Worm (Caenorhabditis elegans) whole organism, dauer: Measurements from ENCODE around the gene W05E10.5.

Source experiments
- unc-62 ChIP-seq: sonication (generic microtip); optimal IDR thresholded peaks from 2 replicates; lab custom pipeline; 2017; ENCODE audit warnings: missing biosample characterization, missing genetic modification reagents, missing genetic modification characterization

Gene W05E10.5

DNA sequence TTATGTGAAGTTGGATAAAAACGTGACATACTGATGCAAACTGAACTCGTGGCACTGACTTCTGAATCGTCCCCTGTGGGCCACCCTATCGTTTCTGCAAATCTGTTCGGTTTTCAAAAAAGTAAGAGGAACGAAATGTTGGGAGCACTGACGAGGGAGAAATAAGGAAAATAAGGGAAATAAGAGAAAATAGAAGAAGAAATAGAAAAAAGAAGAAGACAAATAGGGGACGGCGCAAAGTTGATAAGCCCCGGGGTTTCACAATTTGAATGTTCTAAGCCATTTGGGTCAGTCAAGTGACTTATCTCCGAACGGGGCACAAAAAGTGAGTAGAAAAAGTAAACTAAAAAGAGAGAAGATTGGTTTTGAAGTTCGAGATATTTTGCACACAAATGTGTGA is at the start of gene W05E10.5:
Gene W05E10.5, minus strand, starts transcription at position 101 of the 400 bp plus-strand sequence.
- TF ChIP-seq unc-62 (GFP tag; lab: Kevin White, UChicago), result no peak

DNA sequence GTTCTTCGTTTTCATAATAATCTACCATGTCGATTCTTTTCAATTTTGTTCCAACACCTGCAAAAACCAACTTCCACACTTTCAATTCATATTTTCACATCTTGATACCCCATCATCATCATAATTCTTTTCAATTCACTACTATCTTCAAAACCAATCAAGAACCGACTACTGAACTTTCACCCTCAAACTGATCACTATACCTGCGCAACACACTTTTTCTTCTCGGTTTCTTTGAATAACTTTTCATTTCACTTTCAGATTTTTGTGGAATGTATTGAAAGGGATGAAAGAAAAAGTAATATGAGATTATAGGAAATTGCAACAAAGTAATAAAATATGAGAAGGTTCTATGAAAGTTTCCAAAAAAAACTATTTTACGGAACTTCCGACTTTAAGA is 45.6 kb upstream of the W05E10.5 start:
- no peak for TF ChIP-seq unc-62 (GFP tag; lab: Kevin White, UChicago)

DNA sequence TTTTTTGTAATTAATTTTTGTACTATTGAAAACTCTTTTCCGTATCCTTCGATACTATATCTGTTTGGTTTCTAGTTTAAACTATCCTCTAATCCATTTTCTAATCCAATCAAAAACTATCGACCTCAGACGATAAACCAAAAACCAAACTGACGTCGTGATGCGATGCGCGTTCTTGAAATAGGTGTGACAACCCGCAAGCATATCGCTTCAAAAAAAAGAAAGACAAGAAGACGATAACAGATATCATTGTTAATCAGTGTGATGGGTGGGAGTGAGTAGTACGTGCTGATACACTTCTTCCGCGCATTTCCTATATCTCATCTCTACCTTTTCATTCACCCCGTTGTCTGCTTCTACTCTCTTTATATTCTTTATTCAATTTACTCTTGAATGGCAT is 44.3 kb upstream of the W05E10.5 start, which contains the start of gene T04F3.1:
Gene T04F3.1, plus strand, starts transcription at position 246 of the 400 bp plus-strand sequence.
- TF ChIP-seq unc-62 (GFP tag; lab: Kevin White, UChicago), result no peak

ce11 chrV:11737333-11737732 is 41.8 kb upstream of the W05E10.5 start:
- no peak for TF ChIP-seq unc-62 (GFP tag; lab: Kevin White, UChicago)

- TF ChIP-seq unc-62 (GFP tag; lab: Kevin White, UChicago), result no peak
Measured at ce11 chrV:11736896-11737295, 41.4 kb upstream of the W05E10.5 start, which contains the start of gene spe-42. spe-42 (minus strand) TSS chrV:11736996.

- TF ChIP-seq unc-62 (GFP tag; lab: Kevin White, UChicago), result no peak
Measured at ce11 chrV:11733460-11733859, 38.0 kb upstream of the W05E10.5 start, which contains the start of gene npp-22. npp-22 (minus strand) TSS chrV:11733472.

DNA sequence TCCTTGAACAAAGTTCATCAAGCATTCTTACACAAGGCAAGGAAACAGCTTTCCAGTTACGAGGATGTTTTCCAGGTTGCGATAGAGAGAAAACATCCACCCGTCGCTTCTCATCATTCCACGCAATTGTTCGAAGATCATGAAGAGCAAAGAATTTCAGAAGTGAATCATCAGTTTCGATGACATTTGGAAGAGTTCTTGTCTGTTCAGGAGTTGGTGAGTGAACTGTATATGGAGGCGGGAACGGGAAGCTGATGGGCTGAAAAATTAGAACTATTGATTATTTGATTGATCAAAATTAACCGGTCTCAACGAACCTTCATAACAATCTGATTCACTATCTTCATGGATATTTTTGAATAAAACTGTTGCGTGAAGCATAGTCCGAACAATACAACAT is 36.6 kb upstream of the W05E10.5 start:
- no peak for TF ChIP-seq unc-62 (GFP tag; lab: Kevin White, UChicago)

ce11 chrV:11730060-11730459 is 34.6 kb upstream of the W05E10.5 start, which contains the start of gene rhr-2:
rhr-2 (minus strand) TSS chrV:11730160.
- no peak for TF ChIP-seq unc-62 (GFP tag; lab: Kevin White, UChicago)

ce11 chrV:11725971-11726370 is 30.5 kb upstream of the W05E10.5 start, which contains the start of gene daf-11:
daf-11 (minus strand) TSS chrV:11726071.
- TF ChIP-seq unc-62 (GFP tag; lab: Kevin White, UChicago), result no peak

DNA sequence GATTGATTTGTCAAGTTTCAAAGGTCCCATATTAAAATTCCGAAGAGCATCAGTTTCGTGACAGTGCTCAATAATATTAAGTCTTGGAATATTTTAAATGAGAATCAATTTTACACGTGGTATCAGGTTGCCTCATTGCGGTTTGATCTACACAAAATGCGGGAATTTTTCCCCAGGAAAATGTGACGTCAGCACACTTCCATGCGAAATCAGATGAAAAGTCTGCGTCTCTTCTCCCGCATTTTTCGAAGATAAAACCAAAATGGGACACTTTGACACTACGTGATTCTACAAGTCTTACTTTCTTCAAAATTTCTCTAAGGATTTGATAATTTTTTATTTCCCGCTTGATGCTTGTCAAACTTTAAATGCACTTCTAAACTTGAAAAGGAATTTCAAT is 27.4 kb upstream of the W05E10.5 start:
- no peak for TF ChIP-seq unc-62 (GFP tag; lab: Kevin White, UChicago)

- TF ChIP-seq unc-62 (GFP tag; lab: Kevin White, UChicago), result no peak
Measured at ce11 chrV:11716930-11717329, 21.4 kb upstream of the W05E10.5 start.

ce11 chrV:11715797-11716196 is 20.3 kb upstream of the W05E10.5 start, which contains the start of gene tre-3:
tre-3 (minus strand) TSS chrV:11715903.
- TF ChIP-seq unc-62 (GFP tag; lab: Kevin White, UChicago), result no peak

DNA sequence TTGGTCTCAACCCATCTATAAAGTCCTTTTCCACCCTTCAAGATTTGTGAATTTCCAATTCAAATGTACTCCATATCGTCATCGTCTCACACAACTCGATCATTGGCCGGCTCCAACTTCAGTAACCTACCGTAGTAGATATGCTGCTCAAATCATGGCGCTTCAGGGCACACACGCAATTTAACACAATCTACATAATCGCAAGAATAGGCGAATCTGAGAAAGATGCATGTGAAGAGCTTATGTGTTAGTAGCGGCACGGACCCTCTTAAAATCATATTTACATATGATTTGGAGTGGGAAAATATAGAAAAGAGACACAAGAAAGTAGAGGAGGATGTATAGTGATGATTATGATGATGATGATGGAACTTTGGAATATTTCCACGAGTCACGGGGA is 16.3 kb upstream of the W05E10.5 start:
- TF ChIP-seq unc-62 (GFP tag; lab: Kevin White, UChicago), result no peak

ce11 chrV:11706353-11706752 is 10.9 kb upstream of the W05E10.5 start:
- TF ChIP-seq unc-62 (GFP tag; lab: Kevin White, UChicago), result no peak

- TF ChIP-seq unc-62 (GFP tag; lab: Kevin White, UChicago), result no peak
Measured at ce11 chrV:11705399-11705798, 9.9 kb upstream of the W05E10.5 start, which contains the start of gene ceh-32. ceh-32 (minus strand) TSS chrV:11705400.

DNA sequence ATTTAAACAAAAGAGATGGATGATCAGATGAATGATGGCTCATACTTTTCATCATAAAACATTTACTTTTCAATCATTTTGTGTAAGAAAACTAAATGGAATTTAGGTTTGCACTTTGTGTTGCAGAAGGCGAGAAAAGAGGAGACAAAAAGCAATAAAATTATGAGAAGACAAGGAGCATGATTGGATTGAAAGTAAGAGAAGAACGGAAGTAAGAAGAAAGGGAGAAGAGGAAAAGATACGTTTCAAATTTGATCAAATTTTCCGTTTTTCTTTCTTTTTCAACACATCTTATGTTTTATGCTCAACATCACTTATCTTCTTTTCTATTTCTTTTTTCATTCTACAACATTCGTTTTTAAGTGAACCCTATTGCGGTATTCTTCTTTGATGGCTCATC is 9.2 kb upstream of the W05E10.5 start:
- TF ChIP-seq unc-62 (GFP tag; lab: Kevin White, UChicago), result no peak

ce11 chrV:11697482-11697881 is 2.0 kb upstream of the W05E10.5 start:
- TF ChIP-seq unc-62 (GFP tag; lab: Kevin White, UChicago), result no peak
